Worm (Caenorhabditis elegans) whole organism, midembryonic: ENCODE results near the gene C15H9.9.

Experiments used
- cog-1 ChIP-seq: sonication (generic microtip); optimal IDR thresholded peaks from 2 replicates; lab custom pipeline; 2016; ENCODE audit warnings: missing genetic modification characterization, missing compliant biosample characterization
- flt-1 ChIP-seq: fragments of 200-800 bp; sonication (Bioruptor generic); IDR thresholded peaks from 2 replicates; pipeline ENCODE4 v1.3.6; 2022; ENCODE audit warnings: missing genetic modification characterization, missing compliant biosample characterization
- klf-2 ChIP-seq: fragments of 200-800 bp; sonication (Bioruptor generic); conservative IDR thresholded peaks from 2 replicates; pipeline ENCODE4 v1.3.6; 2022; ENCODE audit warnings: missing genetic modification reagents, missing genetic modification characterization, missing compliant biosample characterization
- med-1 ChIP-seq: sonication (generic microtip); optimal IDR thresholded peaks from 2 replicates; lab custom pipeline; 2017; ENCODE audit warnings: missing genetic modification characterization, mild to moderate bottlenecking, missing compliant biosample characterization, antibody characterized with exemption, missing genetic modification reagents; ENCODE audit not compliant: insufficient read depth
- ref-1 ChIP-seq: fragments of 200-800 bp; sonication (Bioruptor generic); conservative IDR thresholded peaks from 2 replicates; pipeline ENCODE4 v1.3.6; 2022; ENCODE audit warnings: missing genetic modification reagents, missing genetic modification characterization, missing compliant biosample characterization
- tab-1 ChIP-seq: fragments of 200-800 bp; sonication (Bioruptor generic); IDR thresholded peaks from 2 replicates; pipeline ENCODE4 v1.3.6; 2022; ENCODE audit warnings: missing genetic modification characterization, missing compliant biosample characterization

- no peak for TF ChIP-seq flt-1 (GFP tag; lab: Robert Waterston, UW)
- no peak for TF ChIP-seq med-1
- TF ChIP-seq ref-1 (GFP tag; lab: Robert Waterston, UW): no peak
- TF ChIP-seq cog-1 (tag; lab: Kevin White, UChicago): no peak
- TF ChIP-seq tab-1 (GFP tag; lab: Robert Waterston, UW): no peak
- no peak for TF ChIP-seq klf-2 (GFP tag; lab: Robert Waterston, UW)
Observed at ce11 chrX:6100395-6101099, 27.5 kb downstream of the C15H9.9 start.
